Worm (Caenorhabditis elegans) whole organism, mixed stage, embryonic: ENCODE measurements around the gene sdz-20.

Experiments used
- ces-1 ChIP-seq: fragments of 150-350 bp; optimal IDR thresholded peaks from 2 replicates; lab custom pipeline; 2014; ENCODE audit warnings: missing biosample characterization, missing genetic modification reagents, missing genetic modification characterization
- elt-1 ChIP-seq: sonication (generic microtip); optimal IDR thresholded peaks from 2 replicates; lab custom pipeline; 2017; ENCODE audit warnings: missing genetic modification characterization, mild to moderate bottlenecking, missing compliant biosample characterization, antibody characterized with exemption, moderate library complexity, borderline replicate concordance; ENCODE audit not compliant: insufficient read depth
- lin-13 ChIP-seq: fragments of 150-350 bp; optimal IDR thresholded peaks from 2 replicates; lab custom pipeline; 2014; ENCODE audit warnings: missing biosample characterization, missing genetic modification characterization
- lsy-2 ChIP-seq: fragments of 150-350 bp; optimal IDR thresholded peaks from 2 replicates; lab custom pipeline; 2014; ENCODE audit warnings: missing biosample characterization, missing genetic modification characterization
- mab-5 ChIP-seq: fragments of 150-350 bp; optimal IDR thresholded peaks from 2 replicates; lab custom pipeline; 2014; ENCODE audit warnings: missing biosample characterization, missing genetic modification characterization
- nhr-12 ChIP-seq: fragments of 150-350 bp; optimal IDR thresholded peaks from 2 replicates; lab custom pipeline; 2014; ENCODE audit warnings: missing biosample characterization, missing genetic modification characterization
- nhr-76 ChIP-seq: sonication (generic microtip); optimal IDR thresholded peaks from 2 replicates; lab custom pipeline; 2017; ENCODE audit warnings: missing biosample characterization, missing genetic modification characterization
- snpc-4 ChIP-seq: fragments of 150-350 bp; optimal IDR thresholded peaks from 2 replicates; lab custom pipeline; 2014; ENCODE audit warnings: missing biosample characterization, missing genetic modification characterization
- unc-62 ChIP-seq: fragments of 150-350 bp; optimal IDR thresholded peaks from 2 replicates; lab custom pipeline; 2014; ENCODE audit warnings: missing biosample characterization, missing genetic modification reagents, missing genetic modification characterization
- ztf-11 ChIP-seq: fragments of 150-350 bp; optimal IDR thresholded peaks from 2 replicates; lab custom pipeline; 2014; ENCODE audit warnings: missing biosample characterization, missing genetic modification characterization

ce11 chrIII:13359256-13359655, 25.4 kb downstream of the sdz-20 start, which contains the start of gene F53A2.9:
- TF ChIP-seq elt-1 (tag; lab: Kevin White, UChicago), result no peak
- TF ChIP-seq lin-13 (tag; lab: Kevin White, UChicago), result no peak
- no peak for TF ChIP-seq ces-1 (GFP tag; lab: Kevin White, UChicago)
- TF ChIP-seq snpc-4, result no peak
- TF ChIP-seq lsy-2 (tag; lab: Kevin White, UChicago), result no peak
- TF ChIP-seq ztf-11 (tag; lab: Kevin White, UChicago), result no peak
- TF ChIP-seq mab-5 (tag; lab: Kevin White, UChicago), result no peak
- no peak for TF ChIP-seq nhr-12 (tag; lab: Kevin White, UChicago)
- TF ChIP-seq unc-62 (GFP tag; lab: Kevin White, UChicago), result no peak
- no peak for TF ChIP-seq nhr-76
